Worm (Caenorhabditis elegans) whole organism, young adult: ENCODE results near the gene F43D2.7.

Experiments
- B0261.1 ChIP-seq: sonication (generic microtip); optimal IDR thresholded peaks from 2 replicates; lab custom pipeline; 2016; ENCODE audit warnings: mild to moderate bottlenecking, missing genetic modification characterization, moderate library complexity, missing compliant biosample characterization
- D2030.7 ChIP-seq: fragments of 200-800 bp; sonication (Bioruptor generic); IDR thresholded peaks from 2 replicates; pipeline ENCODE4 v1.3.6; 2022; ENCODE audit warnings: missing genetic modification reagents, missing genetic modification characterization, missing compliant biosample characterization
- F33H1.4 ChIP-seq: fragments of 200-800 bp; sonication (Bioruptor generic); IDR thresholded peaks from 2 replicates; pipeline ENCODE4 v1.3.6; 2022; ENCODE audit warnings: missing genetic modification reagents, missing genetic modification characterization, missing compliant biosample characterization
- Y53F4B.3 ChIP-seq: fragments of 200-800 bp; sonication (Bioruptor generic); IDR thresholded peaks from 2 replicates; pipeline ENCODE4 v1.3.6; 2022; ENCODE audit warnings: missing genetic modification reagents, missing genetic modification characterization, missing compliant biosample characterization
- Y95B8A.8 ChIP-seq: fragments of 200-800 bp; sonication (Bioruptor generic); IDR thresholded peaks from 2 replicates; pipeline ENCODE4 v1.3.6; 2022; ENCODE audit warnings: missing genetic modification reagents, missing genetic modification characterization, missing compliant biosample characterization
- ZK185.1 ChIP-seq: sonication (generic microtip); optimal IDR thresholded peaks from 2 replicates; lab custom pipeline; 2016; ENCODE audit warnings: mild to moderate bottlenecking, missing genetic modification characterization, missing compliant biosample characterization; ENCODE audit not compliant: poor library complexity, severe bottlenecking
- aptf-3 ChIP-seq: fragments of 200-800 bp; sonication (Bioruptor generic); IDR thresholded peaks from 2 replicates; pipeline ENCODE4 v1.3.6; 2022; ENCODE audit warnings: missing genetic modification characterization, missing compliant biosample characterization
- atf-7 ChIP-seq: sonication (generic microtip); optimal IDR thresholded peaks from 2 replicates; lab custom pipeline; 2017; ENCODE audit warnings: mild to moderate bottlenecking, missing genetic modification characterization, missing compliant biosample characterization
- bed-1 ChIP-seq: fragments of 200-800 bp; sonication (Bioruptor generic); IDR thresholded peaks from 2 replicates; pipeline ENCODE4 v1.3.6; 2022; ENCODE audit warnings: missing genetic modification reagents, missing genetic modification characterization, missing compliant biosample characterization
- cebp-1 ChIP-seq, 2 experiments: fragments of 200-800 bp in 1 of 2; sonication (Bioruptor generic) in 1 of 2; sonication (generic microtip) in 1 of 2; IDR thresholded peaks in 1 of 2; optimal IDR thresholded peaks in 1 of 2; 2 replicates each; pipeline versions ENCODE4 v1.3.6 to Lab custom; 2017 to 2022; ENCODE audit warnings: missing compliant biosample characterization in 2 of 2, missing genetic modification characterization in 2 of 2, mild to moderate bottlenecking in 1 of 2, missing genetic modification reagents in 1 of 2, moderate library complexity in 1 of 2
- ceh-100 ChIP-seq: fragments of 200-800 bp; sonication (Bioruptor generic); IDR thresholded peaks from 2 replicates; pipeline ENCODE4 v1.3.6; 2022; ENCODE audit warnings: missing genetic modification reagents, missing genetic modification characterization, missing compliant biosample characterization
- ceh-91 ChIP-seq: fragments of 200-800 bp; sonication (Bioruptor generic); IDR thresholded peaks from 2 replicates; pipeline ENCODE4 v1.3.6; 2022; ENCODE audit warnings: missing genetic modification reagents, missing genetic modification characterization, missing compliant biosample characterization
- chd-7 ChIP-seq: sonication (generic microtip); optimal IDR thresholded peaks from 2 replicates; lab custom pipeline; 2016; ENCODE audit warnings: mild to moderate bottlenecking, missing genetic modification characterization, moderate library complexity, missing compliant biosample characterization
- dpff-1 ChIP-seq: sonication (generic microtip); optimal IDR thresholded peaks from 2 replicates; lab custom pipeline; 2017; ENCODE audit warnings: mild to moderate bottlenecking, missing genetic modification characterization, missing compliant biosample characterization
- dpl-1 ChIP-seq: fragments of 150-350 bp; optimal IDR thresholded peaks from 2 replicates; lab custom pipeline; 2014; ENCODE audit warnings: missing biosample characterization, missing genetic modification reagents, missing genetic modification characterization
- efl-1 ChIP-seq: fragments of 150-350 bp; optimal IDR thresholded peaks from 2 replicates; lab custom pipeline; 2014; ENCODE audit warnings: missing biosample characterization, missing genetic modification reagents, missing genetic modification characterization
- ets-4 ChIP-seq: fragments of 200-800 bp; sonication (Bioruptor generic); optimal IDR thresholded peaks from 2 replicates; lab custom pipeline; 2018; ENCODE audit warnings: mild to moderate bottlenecking, missing genetic modification characterization, missing compliant biosample characterization
- hlh-12 ChIP-seq: sonication (generic microtip); optimal IDR thresholded peaks from 2 replicates; lab custom pipeline; 2016; ENCODE audit warnings: missing genetic modification characterization, missing compliant biosample characterization
- hlh-26 ChIP-seq: fragments of 200-800 bp; sonication (Bioruptor generic); conservative IDR thresholded peaks from 2 replicates; pipeline ENCODE4 v1.3.6; 2022; ENCODE audit warnings: missing genetic modification reagents, missing genetic modification characterization, missing compliant biosample characterization
- hmg-1.2 ChIP-seq: fragments of 200-800 bp; sonication (Bioruptor generic); IDR thresholded peaks from 2 replicates; pipeline ENCODE4 v1.3.6; 2022; ENCODE audit warnings: missing genetic modification reagents, missing genetic modification characterization, missing compliant biosample characterization
- lag-1 ChIP-seq: fragments of 200-800 bp; sonication (Bioruptor generic); IDR thresholded peaks from 2 replicates; pipeline ENCODE4 v1.3.6; 2022; ENCODE audit warnings: missing genetic modification reagents, missing genetic modification characterization, missing compliant biosample characterization
- let-526 ChIP-seq: fragments of 200-800 bp; sonication (Bioruptor generic); IDR thresholded peaks from 2 replicates; pipeline ENCODE4 v1.3.6; 2022; ENCODE audit warnings: missing genetic modification reagents, missing genetic modification characterization, missing compliant biosample characterization
- lin-35 ChIP-seq, 3 experiments: fragments of 150-350 bp in 2 of 3; sonication (generic microtip) in 1 of 3; optimal IDR thresholded peaks; 2 replicates each; lab custom pipeline; 2014 to 2018; ENCODE audit warnings: missing biosample characterization in 3 of 3, missing genetic modification characterization in 3 of 3, missing genetic modification reagents in 3 of 3
- lin-54 ChIP-seq: fragments of 200-800 bp; sonication (Bioruptor generic); optimal IDR thresholded peaks from 2 replicates; lab custom pipeline; 2018; ENCODE audit warnings: mild to moderate bottlenecking, missing genetic modification characterization, missing compliant biosample characterization
- lsl-1 ChIP-seq: fragments of 200-800 bp; sonication (Bioruptor generic); optimal IDR thresholded peaks from 2 replicates; lab custom pipeline; 2018; ENCODE audit warnings: mild to moderate bottlenecking, missing genetic modification characterization, moderate library complexity, missing compliant biosample characterization
- madf-6 ChIP-seq: fragments of 200-800 bp; sonication (Bioruptor generic); IDR thresholded peaks from 2 replicates; pipeline ENCODE4 v1.3.6; 2022; ENCODE audit warnings: missing genetic modification reagents, missing genetic modification characterization, missing compliant biosample characterization
- madf-8 ChIP-seq: fragments of 200-800 bp; sonication (Bioruptor generic); conservative IDR thresholded peaks from 2 replicates; pipeline ENCODE4 v1.3.6; 2022; ENCODE audit warnings: missing genetic modification reagents, missing genetic modification characterization, missing compliant biosample characterization
- nhr-80 ChIP-seq: sonication (generic microtip); optimal IDR thresholded peaks from 2 replicates; lab custom pipeline; 2016; ENCODE audit warnings: missing genetic modification characterization, missing compliant biosample characterization
- nhr-90 ChIP-seq: sonication (generic microtip); optimal IDR thresholded peaks from 2 replicates; lab custom pipeline; 2016; ENCODE audit warnings: missing genotype, mild to moderate bottlenecking, missing genetic modification characterization, missing compliant biosample characterization
- rec-8 ChIP-seq, 2 experiments: sonication (generic microtip); optimal IDR thresholded peaks; 2 replicates each; lab custom pipeline; 2016; ENCODE audit warnings: mild to moderate bottlenecking in 2 of 2, missing genetic modification characterization in 2 of 2, missing genetic modification reagents in 2 of 2, missing genotype in 2 of 2, missing biosample characterization in 1 of 2, missing compliant biosample characterization in 1 of 2, moderate library complexity in 1 of 2
- repo-1 ChIP-seq: sonication (generic microtip); optimal IDR thresholded peaks from 2 replicates; lab custom pipeline; 2017; ENCODE audit warnings: mild to moderate bottlenecking, missing genetic modification characterization, missing compliant biosample characterization
- xnd-1 ChIP-seq: sonication (generic microtip); optimal IDR thresholded peaks from 2 replicates; lab custom pipeline; 2016; ENCODE audit warnings: missing genotype, missing genetic modification reagents, missing genetic modification characterization, missing compliant biosample characterization
- ztf-22 ChIP-seq: fragments of 200-800 bp; sonication (Bioruptor generic); optimal IDR thresholded peaks from 2 replicates; lab custom pipeline; 2018; ENCODE audit warnings: mild to moderate bottlenecking, missing genetic modification characterization, moderate library complexity, missing compliant biosample characterization

Gene F43D2.7

DNA sequence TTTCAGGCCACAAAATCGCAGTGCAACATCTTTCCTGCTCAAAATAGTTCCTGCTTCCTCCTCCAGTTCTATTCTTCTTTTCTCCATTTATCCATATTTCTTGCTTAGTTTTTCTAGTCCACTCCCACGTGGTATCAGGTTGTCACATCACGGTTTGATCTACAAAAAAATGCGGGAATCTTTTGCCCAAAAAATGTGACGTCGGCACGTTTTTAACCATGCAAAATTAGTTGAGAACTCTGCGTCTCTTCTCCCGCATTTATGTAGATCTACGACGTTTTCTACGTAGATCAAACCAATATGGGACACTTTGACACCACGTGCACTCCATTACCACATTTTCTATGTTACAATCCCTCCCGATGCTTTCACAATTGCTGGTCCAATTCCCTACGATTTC is 2.0 kb upstream of the F43D2.7 start:
- TF ChIP-seq hlh-12 (tag; lab: Kevin White, UChicago) (no peak), efl-1 (GFP tag; lab: Kevin White, UChicago) (peak; percentile 45), dpff-1 (tag; lab: Kevin White, UChicago) (no peak), madf-6 (peak; percentile 78), madf-8 (GFP tag; lab: Robert Waterston, UW) (peak; percentile 54; the same call in 1 of the 2 replicates), hmg-1.2 (0 out of 2 replicates have a peak, but pooled peaks have one; percentile 17), F33H1.4 (GFP tag; lab: Robert Waterston, UW) (0 out of 2 replicates have a peak, but pooled peaks have one; percentile 28), ztf-22 (no peak), ZK185.1 (tag; lab: Kevin White, UChicago) (no peak), chd-7 (tag; lab: Kevin White, UChicago) (no peak), xnd-1 (peak; percentile 21)

DNA sequence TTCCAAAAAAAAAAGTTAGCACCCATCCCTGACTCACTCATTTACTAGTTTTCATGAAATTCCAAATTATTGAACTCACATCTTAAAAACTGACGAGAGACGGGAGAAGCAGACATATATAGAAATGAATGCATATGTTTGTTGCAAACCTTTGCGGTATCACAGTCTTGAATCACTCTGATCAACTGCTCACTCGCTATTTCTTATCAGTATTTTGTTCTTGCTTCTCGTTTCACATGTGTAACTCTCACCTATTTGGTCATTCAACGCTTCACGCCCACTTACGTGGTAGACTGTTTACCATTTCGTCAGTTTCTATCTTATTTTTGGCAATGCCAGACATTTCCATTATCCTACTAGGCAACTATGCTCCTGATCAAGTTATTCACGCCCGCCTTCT is 798 bp upstream of the F43D2.7 start, which contains the start of gene C54G10.1:
Gene C54G10.1, plus strand, starts transcription at position 333 of the 400 bp plus-strand sequence.
- TF ChIP-seq nhr-80 (tag; lab: Kevin White, UChicago) = peak; percentile 89
- no peak for TF ChIP-seq Y95B8A.8 (GFP tag; lab: Robert Waterston, UW)
- TF ChIP-seq lsl-1 (GFP tag; lab: Kevin White, UChicago) = no peak
- TF ChIP-seq cebp-1 (GFP tag; IDR thresholded peaks at IDR 0.05; lab: Robert Waterston, UW) = 0 out of 2 replicates have a peak, but pooled peaks have one; percentile 13
- TF ChIP-seq cebp-1 (tag; optimal IDR thresholded peaks at IDR 0.05; lab: Kevin White, UChicago) = peak; percentile 18
- TF ChIP-seq bed-1 (GFP tag; lab: Robert Waterston, UW) = no peak

ce11 chrV:14638075-14638474 is 1.9 kb downstream of the F43D2.7 start:
- TF ChIP-seq F33H1.4 (GFP tag; lab: Robert Waterston, UW) (peak; percentile 34; the same call in 1 of the 2 replicates), lsl-1 (GFP tag; lab: Kevin White, UChicago) (peak; percentile 50), Y95B8A.8 (GFP tag; lab: Robert Waterston, UW) (no peak), let-526 (GFP tag; lab: Robert Waterston, UW) (no peak), lin-35 (GFP tag; optimal IDR thresholded peaks at IDR 0.05; lab: Kevin White, UChicago) (no peak), efl-1 (GFP tag; lab: Kevin White, UChicago) (peak; percentile 69), madf-6 (peak; percentile 90), xnd-1 (peak; percentile 51), ceh-91 (GFP tag; lab: Robert Waterston, UW) (peak; percentile 63), D2030.7 (0 out of 2 replicates have a peak, but pooled peaks have one; percentile 23), hlh-26 (GFP tag; lab: Robert Waterston, UW) (no peak), lin-54 (peak; percentile 18), nhr-90 (tag; lab: Kevin White, UChicago) (no peak), dpl-1 (GFP tag; lab: Kevin White, UChicago) (peak; percentile 64), lag-1 (no peak), atf-7 (tag; lab: Kevin White, UChicago) (no peak), madf-8 (GFP tag; lab: Robert Waterston, UW) (peak; percentile 81), hmg-1.2 (peak; percentile 19; the same call in 1 of the 2 replicates)
- TF ChIP-seq, all 124 proteins: peak for 11

ce11 chrV:14635119-14635518 is 4.9 kb downstream of the F43D2.7 start, which contains the start of gene F43D2.6:
F43D2.6 (minus strand) TSS chrV:14635180.
- TF ChIP-seq repo-1 (no peak), ceh-100 (GFP tag; lab: Robert Waterston, UW) (no peak), B0261.1 (tag; lab: Kevin White, UChicago) (no peak), Y53F4B.3 (GFP tag; lab: Robert Waterston, UW) (no peak), cebp-1 (GFP tag; IDR thresholded peaks at IDR 0.05; lab: Robert Waterston, UW) (no peak), cebp-1 (tag; optimal IDR thresholded peaks at IDR 0.05; lab: Kevin White, UChicago) (peak; percentile 11), ets-4 (GFP tag; lab: Kevin White, UChicago) (no peak), chd-7 (tag; lab: Kevin White, UChicago) (no peak), rec-8 (tag; optimal IDR thresholded peaks at IDR 0.05; lab: Kevin White, UChicago) (no peak), aptf-3 (GFP tag; lab: Robert Waterston, UW) (no peak), hmg-1.2 (peak; percentile 63)
